Fruit fly (Drosophila melanogaster): ENCODE data around the gene CG3513.

Gene CG3513

dm6 chr2L:3712949-3713416 is 20.0 kb upstream of the CG3513 start, which contains the start of the genes CG31955 and CG2818 (continued):
- peak; percentile 0 for TF ChIP-seq Eip75B (GFP tag; optimal IDR thresholded peaks at IDR 0.05)
- TF ChIP-seq Met (GFP tag; optimal IDR thresholded peaks at IDR 0.05) = peak; percentile 43
- TF ChIP-seq Ets96B (tag; optimal IDR thresholded peaks at IDR 0.05) = no peak
- peak; percentile 18 for TF ChIP-seq topi (GFP tag; optimal IDR thresholded peaks at IDR 0.05)
- TF ChIP-seq Ets21C (GFP tag; optimal IDR thresholded peaks at IDR 0.05) = no peak
- no peak for TF ChIP-seq CG4318 (GFP tag; optimal IDR thresholded peaks at IDR 0.05)
- no peak for TF ChIP-seq Blimp-1 (GFP tag; optimal IDR thresholded peaks at IDR 0.05)
- TF ChIP-seq CG3919 (GFP tag; optimal IDR thresholded peaks at IDR 0.05) = peak; percentile 21
- TF ChIP-seq CG10631 (GFP tag; optimal IDR thresholded peaks at IDR 0.05) = no peak
- TF ChIP-seq CG6854 (GFP tag; optimal IDR thresholded peaks at IDR 0.05) = no peak
- TF ChIP-seq CG32006 (GFP tag; optimal IDR thresholded peaks at IDR 0.05) = no peak
- no peak for TF ChIP-seq vri (GFP tag; optimal IDR thresholded peaks at IDR 0.05)

- TF ChIP-seq achi (GFP tag; optimal IDR thresholded peaks at IDR 0.05) (peak; percentile 36), CG1621 (tag; optimal IDR thresholded peaks at IDR 0.05) (no peak), Smox (GFP tag; optimal IDR thresholded peaks at IDR 0.05) (peak; percentile 16), fkh (GFP tag; optimal IDR thresholded peaks at IDR 0.05) (peak; percentile 93), Eip78C (GFP tag) (peak; percentile 54), svp (GFP tag) (peak; percentile 63)
Observed at dm6 chr2L:3711665-3712064, 18.7 kb upstream of the CG3513 start, which contains the start of gene cutlet. Gene cutlet, minus strand, starts transcription at chr2L:3711748.

- TF ChIP-seq eg (GFP tag; IDR thresholded peaks at IDR 0.05) (no peak), CG11294 (GFP tag; IDR thresholded peaks at IDR 0.05) (no peak), svp (GFP tag) (peak; percentile 71), pdm3 (GFP tag; optimal IDR thresholded peaks at IDR 0.05) (no peak)
Observed at dm6 chr2L:3706963-3707362, 14.0 kb upstream of the CG3513 start, which contains the start of gene CG31777. Gene CG31777, minus strand, starts transcription at chr2L:3707063.

- TF ChIP-seq Lpt (GFP tag; optimal IDR thresholded peaks at IDR 0.05) (peak; percentile 20), CG4318 (GFP tag; optimal IDR thresholded peaks at IDR 0.05) (peak; percentile 24), CG6792 (GFP tag; optimal IDR thresholded peaks at IDR 0.05) (peak; percentile 79), CG16779 (tag; optimal IDR thresholded peaks at IDR 0.05) (peak; percentile 62), spab (GFP tag; optimal IDR thresholded peaks at IDR 0.05) (peak; percentile 66), CG11762 (GFP tag; optimal IDR thresholded peaks at IDR 0.05; ENCODE audit: insufficient read depth) (peak; percentile 48), esn (GFP tag; optimal IDR thresholded peaks at IDR 0.05) (peak; percentile 93), CG6808 (GFP tag; optimal IDR thresholded peaks at IDR 0.05) (peak; percentile 67), CG8319 (GFP tag; optimal IDR thresholded peaks at IDR 0.05) (peak; percentile 46), acj6 (GFP tag; optimal IDR thresholded peaks at IDR 0.05) (peak; percentile 76), Ets21C (GFP tag; optimal IDR thresholded peaks at IDR 0.05) (peak; percentile 76), Sox15 (GFP tag; optimal IDR thresholded peaks at IDR 0.05) (peak; percentile 58), CG31627 (GFP tag; optimal IDR thresholded peaks at IDR 0.05) (peak; percentile 89), vri (GFP tag; optimal IDR thresholded peaks at IDR 0.05) (peak; percentile 78), Eip78C (GFP tag) (peak; percentile 94), CG9139 (GFP tag; optimal IDR thresholded peaks at IDR 0.05) (no peak), CG11294 (GFP tag; IDR thresholded peaks at IDR 0.05) (peak; percentile 65), net (GFP tag; optimal IDR thresholded peaks at IDR 0.05) (peak; percentile 67), Gug (GFP tag; IDR thresholded peaks at IDR 0.05) (0 out of 2 replicates have a peak, but pooled peaks have one; percentile 37), Sox102F (GFP tag; optimal IDR thresholded peaks at IDR 0.05) (peak; percentile 92), salr (GFP tag; optimal IDR thresholded peaks at IDR 0.05) (peak; percentile 32 to 49), CG6276 (GFP tag; optimal IDR thresholded peaks at IDR 0.05) (peak; percentile 61), CG34406 (GFP tag; optimal IDR thresholded peaks at IDR 0.05) (peak; percentile 64), CG6163 (GFP tag; IDR thresholded peaks at IDR 0.05) (peak; percentile 86), CG32006 (GFP tag; optimal IDR thresholded peaks at IDR 0.05) (peak; percentile 69), lz (GFP tag; optimal IDR thresholded peaks at IDR 0.05) (peak; percentile 88), fkh (GFP tag; optimal IDR thresholded peaks at IDR 0.05) (no peak), svp (GFP tag) (peak; percentile 97), CG3919 (GFP tag; optimal IDR thresholded peaks at IDR 0.05) (peak; percentile 73), Met (GFP tag; optimal IDR thresholded peaks at IDR 0.05) (peak; percentile 86), pdm3 (GFP tag; optimal IDR thresholded peaks at IDR 0.05) (peak; percentile 83), Hr4 (GFP tag; optimal IDR thresholded peaks at IDR 0.05) (peak; percentile 62), topi (GFP tag; optimal IDR thresholded peaks at IDR 0.05) (peak; percentile 84), CG11902 (GFP tag; optimal IDR thresholded peaks at IDR 0.05) (peak; percentile 60), CG8632 (GFP tag; optimal IDR thresholded peaks at IDR 0.05) (peak; percentile 75)
Observed at dm6 chr2L:3705438-3705921, 12.5 kb upstream of the CG3513 start, which contains the start of gene CG31778. Gene CG31778, minus strand, starts transcription at chr2L:3705488.

Data from whole organism, prepupa.